Worm (Caenorhabditis elegans): ENCODE results near the gene R53.4.

DNA sequence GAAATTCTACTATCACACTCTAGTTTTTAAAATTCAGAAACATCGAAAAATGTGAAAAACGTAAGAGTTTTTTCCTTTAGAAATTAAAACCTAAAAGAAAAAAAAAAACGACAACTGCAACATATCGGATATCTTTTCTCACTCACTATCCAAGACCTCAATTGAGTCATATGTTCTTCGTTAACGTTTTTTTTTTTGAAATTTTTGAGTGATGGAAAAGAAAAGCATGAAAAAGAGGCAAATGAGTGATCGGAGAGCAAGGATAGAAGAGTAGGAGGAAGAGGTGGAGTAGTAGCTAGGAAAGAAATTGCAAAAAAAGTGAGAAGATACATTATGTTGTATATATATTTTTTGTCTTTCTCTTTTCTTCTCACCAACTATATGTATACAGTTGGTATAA lies 21.7 kb upstream of the R53.4 start:
- no peak for TF ChIP-seq pha-4 (tag; optimal IDR thresholded peaks at IDR 0.05)
- TF ChIP-seq M03D4.4 (tag; optimal IDR thresholded peaks at IDR 0.05): no peak
- TF ChIP-seq lin-13 (tag; optimal IDR thresholded peaks at IDR 0.05): no peak
- no peak for TF ChIP-seq snpc-4 (tag; optimal IDR thresholded peaks at IDR 0.05)
- no peak for TF ChIP-seq lsy-2 (tag; optimal IDR thresholded peaks at IDR 0.05)
- TF ChIP-seq drap-1 (GFP tag; optimal IDR thresholded peaks at IDR 0.05): no peak
- no peak for TF ChIP-seq elt-3 (tag; optimal IDR thresholded peaks at IDR 0.05)

Measured in whole organism, mixed stage, embryonic.